Worm (Caenorhabditis elegans) whole organism, dauer: Measurements from ENCODE around the gene Y37D8A.5.

Experiments used
- unc-62 ChIP-seq: sonication (generic microtip); optimal IDR thresholded peaks from 2 replicates; lab custom pipeline; 2017; ENCODE audit warnings: missing biosample characterization, missing genetic modification reagents, missing genetic modification characterization

Gene Y37D8A.5

DNA sequence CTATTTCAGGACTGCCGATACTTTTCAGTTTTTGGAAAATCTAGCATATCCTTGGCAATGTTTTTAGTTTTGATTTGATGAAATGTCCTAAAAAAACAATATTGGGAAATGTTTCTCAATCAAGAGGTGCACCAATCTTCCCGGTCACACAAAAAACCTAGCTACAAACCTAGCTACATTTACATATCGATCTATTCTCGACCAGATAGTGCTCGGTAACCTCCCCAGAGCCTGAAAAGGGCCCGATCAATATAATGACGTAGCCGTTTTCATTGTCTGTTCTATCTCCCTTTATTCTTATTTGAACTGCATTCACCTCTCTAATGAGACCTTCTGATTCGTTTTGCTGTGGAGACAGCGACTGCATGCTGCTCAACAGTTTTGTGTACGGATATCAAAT lies 47.6 kb downstream of the Y37D8A.5 start, which contains the start of gene BE10.3:
BE10.3 (plus strand) TSS at position 301 of the 400 bp plus-strand sequence.
- TF ChIP-seq unc-62: no peak

DNA sequence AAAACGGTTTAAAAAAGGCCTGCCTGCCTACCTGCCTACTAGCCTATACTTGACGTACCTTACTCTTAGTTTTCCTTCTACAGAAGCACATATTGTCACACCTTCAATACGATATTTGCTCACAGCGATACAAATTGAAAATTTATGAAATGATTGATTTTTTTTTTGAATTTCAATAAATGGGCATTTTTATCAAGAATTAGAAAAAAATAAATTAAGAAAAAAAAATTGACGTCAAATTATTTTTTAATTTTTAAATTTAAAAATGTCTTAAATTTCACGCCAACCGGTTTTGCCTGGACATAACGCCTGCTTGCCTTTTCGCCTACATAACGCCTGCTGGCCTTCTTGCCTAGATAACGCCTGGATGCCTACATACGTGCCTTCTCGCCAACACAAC lies 48.6 kb downstream of the Y37D8A.5 start, which contains the start of gene BE10.5:
BE10.5 (minus strand) TSS at position 101 of the 400 bp plus-strand sequence.
- no peak for TF ChIP-seq unc-62
